Worm (Caenorhabditis elegans): ENCODE results near the gene sre-44.

DNA sequence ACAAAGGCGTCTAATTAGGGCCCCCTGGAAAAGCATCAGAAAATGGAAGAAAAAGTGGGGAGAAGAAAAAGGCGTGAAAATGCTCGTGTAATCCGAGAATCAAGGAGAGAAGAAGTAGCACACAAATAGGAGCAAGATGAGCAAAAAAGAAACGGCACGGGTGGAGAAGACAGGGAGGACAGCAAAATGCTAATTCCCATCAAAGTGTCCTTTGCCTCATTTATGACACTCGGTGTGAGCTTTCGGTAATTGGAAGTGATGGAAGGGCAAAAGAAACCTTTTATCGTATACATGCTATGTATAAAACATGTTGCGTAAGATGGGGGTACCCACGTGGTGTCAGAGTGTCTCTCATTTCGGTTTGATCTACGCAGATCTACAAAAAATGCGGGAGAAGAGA is 15.9 kb upstream of the sre-44 start:
- TF ChIP-seq C34B4.2 (tag; optimal IDR thresholded peaks at IDR 0.05) (no peak), ceh-63 (GFP tag; optimal IDR thresholded peaks at IDR 0.05) (peak; percentile 76), ztf-4 (tag; optimal IDR thresholded peaks at IDR 0.05) (no peak), dsc-1 (tag; optimal IDR thresholded peaks at IDR 0.05) (no peak), lin-39 (tag; optimal IDR thresholded peaks at IDR 0.05) (no peak), lin-14 (GFP tag; optimal IDR thresholded peaks at IDR 0.05) (peak; percentile 47), pqm-1 (tag; optimal IDR thresholded peaks at IDR 0.05) (no peak), fos-1 (tag; optimal IDR thresholded peaks at IDR 0.05) (no peak), ceh-88 (GFP tag; IDR thresholded peaks at IDR 0.05) (no peak)
